Fruit fly (Drosophila melanogaster): Measurements from ENCODE around the gene CG10565.

DNA sequence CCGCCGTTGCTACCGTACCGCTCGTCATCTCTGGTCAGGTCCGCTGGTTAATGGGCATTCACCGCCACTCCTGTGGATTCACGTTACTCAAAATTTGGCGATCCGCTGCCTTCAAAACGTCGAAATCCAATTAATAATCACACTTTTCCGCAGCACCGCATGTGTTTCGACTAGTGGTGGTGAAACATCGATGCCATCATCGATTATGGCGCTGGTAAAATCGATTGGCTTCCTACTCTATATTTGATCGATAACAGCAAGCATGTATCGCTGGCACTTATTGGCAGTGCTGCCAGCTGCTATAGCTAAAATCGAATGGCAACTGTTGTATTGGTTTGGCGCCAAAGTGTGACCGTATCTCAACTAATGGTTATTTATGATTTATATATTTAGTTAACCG, 303 bp downstream of the CG10565 start:
- TF ChIP-seq CG18764 (GFP tag; optimal IDR thresholded peaks at IDR 0.05): no peak
- no peak for TF ChIP-seq en (GFP tag; optimal IDR thresholded peaks at IDR 0.05)
- peak; percentile 96 for TF ChIP-seq Opbp (GFP tag; IDR thresholded peaks at IDR 0.05; ENCODE audit: partially characterized antibody)
- no peak for TF ChIP-seq Taf1 (GFP tag; IDR thresholded peaks at IDR 0.05)
- TF ChIP-seq tna (GFP tag; IDR thresholded peaks at IDR 0.05; ENCODE audit: partially characterized antibody): peak; percentile 96
- no peak for TF ChIP-seq H2.0 (GFP tag; IDR thresholded peaks at IDR 0.05)
- no peak for TF ChIP-seq BtbVII (GFP tag; optimal IDR thresholded peaks at IDR 0.05)
- TF ChIP-seq unc-4 (GFP tag; IDR thresholded peaks at IDR 0.05; ENCODE audit: partially characterized antibody): peak; percentile 87

Measured in whole organism, embryonic.